Worm (Caenorhabditis elegans) whole organism, early embryonic: ENCODE measurements around the gene F01E11.3.

ENCODE experiments used
- F13C5.2 ChIP-seq: sonication (generic microtip); optimal IDR thresholded peaks from 2 replicates; lab custom pipeline; 2017; ENCODE audit warnings: mild to moderate bottlenecking, missing genetic modification characterization, inconsistent platforms, missing compliant biosample characterization
- aly-1 ChIP-seq: sonication (generic microtip); optimal IDR thresholded peaks from 2 replicates; lab custom pipeline; 2016; ENCODE audit warnings: missing genetic modification characterization, missing compliant biosample characterization
- ama-1 ChIP-seq: fragments of 150-350 bp; optimal IDR thresholded peaks from 2 replicates; lab custom pipeline; 2014
- ceh-13 ChIP-seq: fragments of 200-800 bp; sonication (Bioruptor generic); optimal IDR thresholded peaks from 2 replicates; lab custom pipeline; 2018; ENCODE audit warnings: mild to moderate bottlenecking, missing genetic modification characterization, missing compliant biosample characterization
- ceh-36 ChIP-seq: sonication (generic microtip); optimal IDR thresholded peaks from 2 replicates; lab custom pipeline; 2016; ENCODE audit warnings: missing genetic modification characterization, inconsistent platforms, missing compliant biosample characterization
- flt-1 ChIP-seq: fragments of 200-800 bp; sonication (Bioruptor generic); IDR thresholded peaks from 2 replicates; pipeline ENCODE4 v1.3.6; 2022; ENCODE audit warnings: missing genetic modification characterization, missing compliant biosample characterization
- hmg-4 ChIP-seq: fragments of 200-800 bp; sonication (Bioruptor generic); optimal IDR thresholded peaks from 2 replicates; lab custom pipeline; 2018; ENCODE audit warnings: mild to moderate bottlenecking, missing genetic modification characterization, missing compliant biosample characterization
- hnd-1 ChIP-seq: sonication (generic microtip); optimal IDR thresholded peaks from 2 replicates; lab custom pipeline; 2016; ENCODE audit warnings: missing genetic modification characterization, missing compliant biosample characterization
- pes-1 ChIP-seq: fragments of 200-800 bp; sonication (Bioruptor generic); IDR thresholded peaks from 2 replicates; pipeline ENCODE4 v1.3.6; 2022; ENCODE audit warnings: missing genetic modification reagents, missing genetic modification characterization, missing compliant biosample characterization
- scrt-1 ChIP-seq: fragments of 200-800 bp; sonication (Bioruptor generic); IDR thresholded peaks from 2 replicates; pipeline ENCODE4 v1.3.6; 2022; ENCODE audit warnings: missing genetic modification characterization, missing compliant biosample characterization
- sea-1 ChIP-seq: fragments of 200-800 bp; sonication (Bioruptor generic); conservative IDR thresholded peaks from 2 replicates; pipeline ENCODE4 v1.3.6; 2022; ENCODE audit warnings: missing genetic modification characterization, missing compliant biosample characterization
- tbx-11 ChIP-seq: fragments of 200-800 bp; sonication (Bioruptor generic); IDR thresholded peaks from 2 replicates; pipeline ENCODE4 v1.3.6; 2022; ENCODE audit warnings: missing genetic modification characterization, missing compliant biosample characterization
- tbx-37 ChIP-seq: fragments of 200-800 bp; sonication (Bioruptor generic); conservative IDR thresholded peaks from 2 replicates; pipeline ENCODE4 v1.3.6; 2022; ENCODE audit warnings: missing genetic modification reagents, missing genetic modification characterization, missing compliant biosample characterization
- tra-4 ChIP-seq: sonication (generic microtip); optimal IDR thresholded peaks from 2 replicates; lab custom pipeline; 2017; ENCODE audit warnings: missing genetic modification characterization, missing compliant biosample characterization

ce11 chrX:6968553-6968952, 1.4 kb downstream of the F01E11.3 start:
- TF ChIP-seq flt-1 (GFP tag; lab: Robert Waterston, UW), result no peak
- no peak for TF ChIP-seq tbx-11 (GFP tag; lab: Robert Waterston, UW)
- TF ChIP-seq ama-1 (lab: Kevin White, UChicago), result no peak
- TF ChIP-seq tra-4 (tag; lab: Kevin White, UChicago), result no peak
- no peak for TF ChIP-seq ceh-13 (GFP tag; lab: Kevin White, UChicago)
- TF ChIP-seq hmg-4 (GFP tag; lab: Kevin White, UChicago), result no peak
- TF ChIP-seq ceh-36 (tag; lab: Kevin White, UChicago), result no peak
- TF ChIP-seq tbx-37 (GFP tag; lab: Robert Waterston, UW), result no peak
- TF ChIP-seq sea-1 (GFP tag; lab: Robert Waterston, UW), result no peak
- TF ChIP-seq hnd-1 (tag; lab: Kevin White, UChicago), result no peak
- no peak for TF ChIP-seq pes-1 (GFP tag; lab: Robert Waterston, UW)
- TF ChIP-seq scrt-1 (GFP tag; lab: Robert Waterston, UW), result no peak
- no peak for TF ChIP-seq F13C5.2 (tag; lab: Kevin White, UChicago)
- no peak for TF ChIP-seq aly-1 (tag; lab: Kevin White, UChicago)
